Fruit fly (Drosophila melanogaster) whole organism, prepupa: ENCODE data around the gene orion.

Experiments
- Blimp-1 ChIP-seq: fragments of 200-800 bp; sonication (Bioruptor generic); optimal IDR thresholded peaks from 3 replicates; lab custom pipeline; 2017; ENCODE audit warnings: missing biosample characterization, missing genetic modification characterization, mild to moderate bottlenecking, moderate library complexity, missing genetic modification reagents
- CG10631 ChIP-seq: fragments of 200-800 bp; sonication (Bioruptor generic); optimal IDR thresholded peaks from 2 replicates; lab custom pipeline; 2016; ENCODE audit warnings: missing biosample characterization, missing genetic modification characterization
- CG10669 ChIP-seq: fragments of 200-800 bp; sonication (Bioruptor generic); optimal IDR thresholded peaks from 3 replicates; lab custom pipeline; 2018; ENCODE audit warnings: missing biosample characterization, mild to moderate bottlenecking, missing genetic modification characterization, moderate library complexity
- CG11294 ChIP-seq: fragments of 200-800 bp; sonication (Bioruptor generic); IDR thresholded peaks from 2 replicates; pipeline ENCODE4 v1.3.6; 2022; ENCODE audit warnings: missing biosample characterization, missing genetic modification characterization
- CG11762 ChIP-seq: fragments of 200-800 bp; sonication (Bioruptor generic); optimal IDR thresholded peaks from 3 replicates; lab custom pipeline; 2016; ENCODE audit warnings: missing biosample characterization, missing genetic modification characterization; ENCODE audit not compliant: insufficient read depth
- CG11902 ChIP-seq: fragments of 200-800 bp; sonication (Bioruptor generic); optimal IDR thresholded peaks from 3 replicates; lab custom pipeline; 2016; ENCODE audit warnings: missing biosample characterization, missing genetic modification characterization
- CG15336 ChIP-seq: fragments of 200-800 bp; sonication (Bioruptor generic); IDR thresholded peaks from 2 replicates; pipeline ENCODE4 v1.3.6; 2022; ENCODE audit warnings: missing biosample characterization, missing genetic modification characterization
- CG3032 ChIP-seq: fragments of 200-800 bp; optimal IDR thresholded peaks from 2 replicates; lab custom pipeline; 2019; ENCODE audit warnings: missing biosample characterization, mild to moderate bottlenecking, missing genetic modification characterization, moderate library complexity
- CG31627 ChIP-seq: fragments of 200-800 bp; sonication (Bioruptor generic); optimal IDR thresholded peaks from 3 replicates; lab custom pipeline; 2016; ENCODE audit warnings: missing biosample characterization, missing genetic modification characterization
- CG32006 ChIP-seq: fragments of 200-800 bp; sonication (Bioruptor generic); optimal IDR thresholded peaks from 3 replicates; lab custom pipeline; 2017; ENCODE audit warnings: missing biosample characterization, mild to moderate bottlenecking, missing genetic modification characterization
- CG34406 ChIP-seq: fragments of 200-800 bp; sonication (Bioruptor generic); optimal IDR thresholded peaks from 3 replicates; lab custom pipeline; 2016; ENCODE audit warnings: missing biosample characterization, missing genetic modification characterization
- CG3919 ChIP-seq: fragments of 200-800 bp; sonication (Bioruptor generic); optimal IDR thresholded peaks from 3 replicates; lab custom pipeline; 2016; ENCODE audit warnings: missing biosample characterization, missing genetic modification characterization
- CG4318 ChIP-seq: fragments of 200-800 bp; sonication (Bioruptor generic); optimal IDR thresholded peaks from 3 replicates; lab custom pipeline; 2017; ENCODE audit warnings: missing biosample characterization, mild to moderate bottlenecking, missing genetic modification characterization
- CG6163 ChIP-seq: fragments of 200-800 bp; sonication (Bioruptor generic); IDR thresholded peaks from 3 replicates; pipeline ENCODE4 v1.3.6; 2022; ENCODE audit warnings: missing biosample characterization, missing genetic modification characterization
- CG6276 ChIP-seq: fragments of 200-800 bp; sonication (Bioruptor generic); optimal IDR thresholded peaks from 2 replicates; lab custom pipeline; 2017; ENCODE audit warnings: missing biosample characterization, mild to moderate bottlenecking, missing genetic modification characterization
- CG6792 ChIP-seq: fragments of 200-800 bp; sonication (Bioruptor generic); optimal IDR thresholded peaks from 3 replicates; lab custom pipeline; 2016; ENCODE audit warnings: missing biosample characterization, missing genetic modification characterization
- CG6808 ChIP-seq: fragments of 200-800 bp; sonication (Bioruptor generic); optimal IDR thresholded peaks from 3 replicates; lab custom pipeline; 2017; ENCODE audit warnings: missing biosample characterization, missing genetic modification characterization, mild to moderate bottlenecking, moderate library complexity, missing genetic modification reagents
- CG8119 ChIP-seq: fragments of 200-800 bp; sonication (Bioruptor generic); IDR thresholded peaks from 3 replicates; pipeline ENCODE4 v1.3.6; 2022; ENCODE audit warnings: missing biosample characterization, missing genetic modification characterization
- CG8632 ChIP-seq: fragments of 200-800 bp; sonication (Bioruptor generic); optimal IDR thresholded peaks from 3 replicates; lab custom pipeline; 2016; ENCODE audit warnings: missing biosample characterization, missing genetic modification characterization
- Eip78C ChIP-seq: fragments of 200-800 bp; sonication (Bioruptor generic); peaks from one replicate; lab custom pipeline; 2016; ENCODE audit warnings: missing biosample characterization, missing genetic modification characterization
- Ets21C ChIP-seq: fragments of 200-800 bp; sonication (Bioruptor generic); optimal IDR thresholded peaks from 3 replicates; lab custom pipeline; 2016; ENCODE audit warnings: missing biosample characterization, missing genetic modification characterization
- Gug ChIP-seq: fragments of 200-800 bp; sonication (Bioruptor generic); IDR thresholded peaks from 2 replicates; pipeline ENCODE4 v1.3.6; 2022; ENCODE audit warnings: missing biosample characterization, missing genetic modification characterization
- Hr38 ChIP-seq: sonication (Bioruptor generic); optimal IDR thresholded peaks from 2 replicates; lab custom pipeline; 2016; ENCODE audit warnings: missing biosample characterization, missing genetic modification characterization
- Hr39 ChIP-seq: fragments of 200-800 bp; sonication (Bioruptor generic); optimal IDR thresholded peaks from 2 replicates; lab custom pipeline; 2016; ENCODE audit warnings: missing biosample characterization, missing genetic modification characterization
- Lpt ChIP-seq: fragments of 200-800 bp; sonication (Bioruptor generic); optimal IDR thresholded peaks from 3 replicates; lab custom pipeline; 2016; ENCODE audit warnings: missing biosample characterization, missing genetic modification characterization
- Met ChIP-seq: fragments of 200-800 bp; sonication (Bioruptor generic); optimal IDR thresholded peaks from 3 replicates; lab custom pipeline; 2016; ENCODE audit warnings: missing biosample characterization, missing genetic modification characterization
- OdsH ChIP-seq: fragments of 200-800 bp; sonication (Bioruptor generic); optimal IDR thresholded peaks from 3 replicates; lab custom pipeline; 2016; ENCODE audit warnings: missing biosample characterization, missing genetic modification characterization
- Smox ChIP-seq: fragments of 200-800 bp; sonication (Bioruptor generic); optimal IDR thresholded peaks from 3 replicates; lab custom pipeline; 2016; ENCODE audit warnings: missing biosample characterization, missing genetic modification characterization
- Sox15 ChIP-seq: fragments of 200-800 bp; sonication (Bioruptor generic); optimal IDR thresholded peaks from 3 replicates; lab custom pipeline; 2016; ENCODE audit warnings: missing biosample characterization, missing genetic modification characterization
- achi ChIP-seq: fragments of 200-800 bp; sonication (Bioruptor generic); optimal IDR thresholded peaks from 3 replicates; lab custom pipeline; 2016; ENCODE audit warnings: missing biosample characterization, missing genetic modification characterization
- acj6 ChIP-seq: fragments of 200-800 bp; sonication (Bioruptor generic); optimal IDR thresholded peaks from 3 replicates; lab custom pipeline; 2016; ENCODE audit warnings: missing biosample characterization, missing genetic modification characterization
- dac ChIP-seq: fragments of 200-800 bp; sonication (Bioruptor generic); optimal IDR thresholded peaks from 2 replicates; lab custom pipeline; 2017; ENCODE audit warnings: missing biosample characterization, mild to moderate bottlenecking, missing genetic modification characterization
- dsx ChIP-seq: fragments of 200-800 bp; optimal IDR thresholded peaks from 3 replicates; lab custom pipeline; 2019; ENCODE audit warnings: missing biosample characterization, mild to moderate bottlenecking, missing genetic modification characterization, moderate library complexity; ENCODE audit not compliant: poor library complexity, severe bottlenecking
- eg ChIP-seq: fragments of 200-800 bp; sonication (Bioruptor generic); IDR thresholded peaks from 3 replicates; pipeline ENCODE4 v1.3.6; 2022; ENCODE audit warnings: missing biosample characterization, missing genetic modification characterization
- esn ChIP-seq: fragments of 200-800 bp; sonication (Bioruptor generic); optimal IDR thresholded peaks from 2 replicates; lab custom pipeline; 2016; ENCODE audit warnings: missing biosample characterization, mild to moderate bottlenecking, missing genetic modification characterization, moderate library complexity
- fkh ChIP-seq: fragments of 200-800 bp; sonication (Bioruptor generic); optimal IDR thresholded peaks from 3 replicates; lab custom pipeline; 2017; ENCODE audit warnings: missing biosample characterization, mild to moderate bottlenecking, missing genetic modification characterization, moderate library complexity
- lz ChIP-seq: fragments of 200-800 bp; sonication (Bioruptor generic); optimal IDR thresholded peaks from 3 replicates; lab custom pipeline; 2016; ENCODE audit warnings: missing biosample characterization, missing genetic modification characterization
- pdm3 ChIP-seq: fragments of 200-800 bp; sonication (Bioruptor generic); optimal IDR thresholded peaks from 3 replicates; lab custom pipeline; 2016; ENCODE audit warnings: missing biosample characterization, missing genetic modification characterization
- salr ChIP-seq, 2 experiments: fragments of 200-800 bp; sonication (Bioruptor generic); optimal IDR thresholded peaks; 3 replicates each; lab custom pipeline; 2016 to 2018; ENCODE audit warnings: missing biosample characterization in 2 of 2, missing genetic modification characterization in 2 of 2, mild to moderate bottlenecking in 1 of 2
- spab ChIP-seq: fragments of 200-800 bp; sonication (Bioruptor generic); optimal IDR thresholded peaks from 2 replicates; lab custom pipeline; 2017; ENCODE audit warnings: missing biosample characterization, mild to moderate bottlenecking, missing genetic modification characterization, missing genetic modification reagents
- ss ChIP-seq, 2 experiments: fragments of 200-800 bp; sonication (Bioruptor generic); optimal IDR thresholded peaks; 2 replicates in 1 of 2; 3 replicates in 1 of 2; lab custom pipeline; 2017 to 2018; ENCODE audit warnings: mild to moderate bottlenecking in 2 of 2, missing biosample characterization in 2 of 2, missing genetic modification characterization in 2 of 2, moderate library complexity in 1 of 2
- svp ChIP-seq: fragments of 200-800 bp; sonication (Bioruptor generic); peaks from one replicate; lab custom pipeline; 2016; ENCODE audit warnings: missing biosample characterization, missing genetic modification characterization
- topi ChIP-seq: fragments of 200-800 bp; sonication (Bioruptor generic); optimal IDR thresholded peaks from 3 replicates; lab custom pipeline; 2016; ENCODE audit warnings: missing biosample characterization, missing genetic modification characterization
- vri ChIP-seq: fragments of 200-800 bp; sonication (Bioruptor generic); optimal IDR thresholded peaks from 3 replicates; lab custom pipeline; 2016; ENCODE audit warnings: missing biosample characterization, mild to moderate bottlenecking, missing genetic modification characterization

Gene orion

DNA sequence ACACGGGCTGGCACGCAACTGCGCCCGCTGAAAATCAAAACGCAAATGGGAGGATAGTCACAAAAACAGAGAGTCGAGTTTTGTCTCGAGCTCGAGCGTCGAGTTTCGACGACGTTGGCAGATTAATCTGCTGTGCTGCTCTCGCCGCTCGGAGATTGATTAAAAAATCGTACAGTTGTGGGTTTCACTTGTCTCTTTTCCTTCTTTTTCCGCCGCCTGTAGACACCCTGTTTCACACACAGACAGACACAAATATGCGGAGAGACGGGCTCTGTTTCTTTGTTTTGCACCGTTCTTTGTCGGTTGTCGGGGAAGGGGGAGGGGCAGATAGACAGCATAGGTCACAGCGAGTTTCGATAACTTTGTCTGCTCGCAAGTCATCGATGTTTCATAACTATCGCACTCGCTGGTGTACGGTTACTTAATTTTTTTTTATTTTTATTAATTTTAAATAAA lies at the start of gene orion (continued):
- TF ChIP-seq Sox15 (GFP tag; lab: Kevin White, UChicago) (no peak), salr (GFP tag; optimal IDR thresholded peaks at IDR 0.05; lab: Kevin White, UChicago) (peak in 1 of 2 experiments; percentile 58), Hr38 (GFP tag; lab: Kevin White, UChicago) (no peak), CG6792 (peak; percentile 4), CG3919 (no peak), dsx (GFP tag; lab: Kevin White, UChicago) (peak; percentile 87), CG34406 (peak; percentile 16)

DNA sequence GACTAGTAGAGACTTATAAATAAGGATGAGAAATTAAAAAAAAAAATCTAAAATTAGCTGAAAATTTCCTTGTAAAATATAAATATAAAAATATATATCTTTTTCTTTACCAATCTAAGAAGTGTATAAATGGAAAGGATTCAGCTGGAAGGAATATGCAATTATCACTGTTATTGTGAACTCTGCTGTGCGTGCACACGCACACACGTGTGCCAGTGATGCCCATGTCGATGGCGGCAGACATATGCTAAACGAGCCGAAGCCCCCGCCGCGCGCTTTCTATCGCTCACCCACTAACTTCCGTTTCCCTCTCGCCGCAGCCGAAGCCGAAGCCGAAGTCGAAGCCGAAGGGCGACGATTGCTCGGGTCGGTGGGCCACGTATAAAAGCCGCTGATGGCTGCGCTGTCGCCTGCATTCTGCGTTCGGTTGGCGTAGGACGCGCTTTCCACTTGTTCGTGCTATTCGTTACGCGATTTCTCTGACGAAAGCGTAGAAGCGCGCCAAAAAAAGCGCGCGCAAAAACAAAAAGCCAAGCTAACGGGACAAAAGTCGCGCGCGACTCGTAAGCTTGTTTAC lies 48.6 kb upstream of the orion start, which contains the start of gene Tbh:
TSS of gene Tbh (plus strand) at position 527 of the 577 bp plus-strand sequence.
- no peak for TF ChIP-seq dac (GFP tag; lab: Kevin White, UChicago)
- TF ChIP-seq eg: peak; percentile 36; the same call in 1 of the 3 replicates
- TF ChIP-seq ss (GFP tag; optimal IDR thresholded peaks at IDR 0.05; lab: Kevin White, UChicago): peak in 1 of 2 experiments; percentile 6
- TF ChIP-seq CG3032 (tag; lab: Kevin White, UChicago): no peak
- TF ChIP-seq Hr39 (GFP tag; lab: Kevin White, UChicago): no peak
- no peak for TF ChIP-seq Sox15 (GFP tag; lab: Kevin White, UChicago)
- TF ChIP-seq Met (GFP tag; lab: Kevin White, UChicago): no peak
- TF ChIP-seq CG4318 (GFP tag; lab: Kevin White, UChicago): peak; percentile 3
- peak; percentile 15 for TF ChIP-seq achi (GFP tag; lab: Kevin White, UChicago)
- TF ChIP-seq acj6 (GFP tag; lab: Kevin White, UChicago): peak; percentile 14
- no peak for TF ChIP-seq CG11902 (GFP tag; lab: Kevin White, UChicago)
- TF ChIP-seq CG6276 (GFP tag; lab: Kevin White, UChicago): no peak
- TF ChIP-seq CG31627 (GFP tag; lab: Kevin White, UChicago): no peak
- peak; percentile 32 for TF ChIP-seq fkh (GFP tag; lab: Kevin White, UChicago)
- TF ChIP-seq CG32006 (GFP tag; lab: Kevin White, UChicago): peak; percentile 50
- TF ChIP-seq CG8119: 0 out of 3 replicates have a peak, but pooled peaks have one; percentile 29
- peak; percentile 70 for TF ChIP-seq Eip78C (GFP tag; lab: Kevin White, UChicago)
- peak; percentile 93 for TF ChIP-seq CG6808 (GFP tag; lab: Kevin White, UChicago)
- no peak for TF ChIP-seq lz (GFP tag; lab: Kevin White, UChicago)
- TF ChIP-seq CG15336: 0 out of 2 replicates have a peak, but pooled peaks have one; percentile 47
- TF ChIP-seq CG6163: peak; percentile 48; the same call in 1 of the 3 replicates
- peak; percentile 23; the same call in 1 of the 2 replicates for TF ChIP-seq CG11294
- TF ChIP-seq salr (GFP tag; optimal IDR thresholded peaks at IDR 0.05; lab: Kevin White, UChicago): peak in 1 of 2 experiments; percentile 8
- TF ChIP-seq Lpt: no peak
- no peak for TF ChIP-seq esn
- TF ChIP-seq CG34406: no peak
- TF ChIP-seq OdsH (GFP tag; lab: Kevin White, UChicago): peak; percentile 26
- no peak for TF ChIP-seq CG10631 (GFP tag; lab: Kevin White, UChicago)
- TF ChIP-seq svp (GFP tag; lab: Kevin White, UChicago): peak; percentile 20
- TF ChIP-seq Blimp-1 (GFP tag; lab: Kevin White, UChicago): no peak

DNA sequence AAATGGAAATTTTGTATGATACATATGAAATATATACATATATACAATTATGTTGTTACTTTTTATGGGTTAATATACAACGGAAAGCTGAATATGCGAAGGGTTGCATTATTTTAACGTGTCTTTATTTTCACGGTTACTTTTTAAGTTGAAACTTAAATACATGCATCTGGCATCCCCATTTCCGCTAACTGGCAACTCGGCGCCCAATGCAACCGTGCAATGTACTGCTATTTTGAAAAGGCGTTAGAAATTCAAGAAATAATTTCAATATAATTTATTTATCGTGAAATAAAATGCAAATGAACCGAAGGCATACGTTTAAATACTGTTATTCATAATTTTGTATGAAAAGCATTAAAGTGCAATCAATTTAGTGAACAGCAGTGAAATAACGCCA lies 39.8 kb upstream of the orion start:
- TF ChIP-seq Eip78C (GFP tag; lab: Kevin White, UChicago) (peak; percentile 18), topi (GFP tag; lab: Kevin White, UChicago) (no peak), CG6808 (GFP tag; lab: Kevin White, UChicago) (peak; percentile 25), Lpt (no peak), svp (GFP tag; lab: Kevin White, UChicago) (no peak), CG10631 (GFP tag; lab: Kevin White, UChicago) (no peak), CG6163 (no peak), pdm3 (GFP tag; lab: Kevin White, UChicago) (no peak), CG8632 (GFP tag; lab: Kevin White, UChicago) (no peak), Hr38 (GFP tag; lab: Kevin White, UChicago) (no peak), CG3032 (tag; lab: Kevin White, UChicago) (no peak), vri (GFP tag; lab: Kevin White, UChicago) (no peak), Ets21C (GFP tag; lab: Kevin White, UChicago) (no peak), CG8119 (no peak), spab (GFP tag; lab: Kevin White, UChicago) (no peak), CG11762 (GFP tag; lab: Kevin White, UChicago) (no peak), esn (peak; percentile 13), Smox (GFP tag; lab: Kevin White, UChicago) (peak; percentile 5), CG10669 (no peak), CG6276 (GFP tag; lab: Kevin White, UChicago) (no peak), Gug (GFP tag; lab: Robert Waterston, UW) (no peak), CG32006 (GFP tag; lab: Kevin White, UChicago) (no peak), Hr39 (GFP tag; lab: Kevin White, UChicago) (no peak), CG31627 (GFP tag; lab: Kevin White, UChicago) (no peak), salr (GFP tag; optimal IDR thresholded peaks at IDR 0.05; lab: Kevin White, UChicago) (no peak), dsx (GFP tag; lab: Kevin White, UChicago) (no peak), achi (GFP tag; lab: Kevin White, UChicago) (no peak)
